Worm (Caenorhabditis elegans) whole organism, young adult: ENCODE measurements around the gene hlh-30.

Source experiments
- B0336.3 ChIP-seq: fragments of 200-800 bp; sonication (Bioruptor generic); IDR thresholded peaks from 2 replicates; pipeline ENCODE4 v1.3.6; 2022; ENCODE audit warnings: missing genetic modification characterization, missing compliant biosample characterization
- F10E7.11 ChIP-seq: sonication (generic microtip); optimal IDR thresholded peaks from 2 replicates; lab custom pipeline; 2017; ENCODE audit warnings: mild to moderate bottlenecking, missing genetic modification characterization, moderate library complexity, missing compliant biosample characterization
- F22D6.2 ChIP-seq: sonication (generic microtip); optimal IDR thresholded peaks from 2 replicates; lab custom pipeline; 2016; ENCODE audit warnings: mild to moderate bottlenecking, missing genetic modification characterization, missing compliant biosample characterization
- F33H1.4 ChIP-seq: fragments of 200-800 bp; sonication (Bioruptor generic); IDR thresholded peaks from 2 replicates; pipeline ENCODE4 v1.3.6; 2022; ENCODE audit warnings: missing genetic modification reagents, missing genetic modification characterization, missing compliant biosample characterization
- F52B5.7 ChIP-seq: sonication (generic microtip); optimal IDR thresholded peaks from 2 replicates; lab custom pipeline; 2016; ENCODE audit warnings: mild to moderate bottlenecking, missing genetic modification characterization, missing compliant biosample characterization
- F57C9.4 ChIP-seq: sonication (generic microtip); optimal IDR thresholded peaks from 2 replicates; lab custom pipeline; 2017; ENCODE audit warnings: mild to moderate bottlenecking, missing genetic modification characterization, missing compliant biosample characterization
- Y53G8AR.9 ChIP-seq: fragments of 200-800 bp; sonication (Bioruptor generic); conservative IDR thresholded peaks from 2 replicates; pipeline ENCODE4 v1.3.6; 2022; ENCODE audit warnings: missing genetic modification reagents, missing genetic modification characterization, missing compliant biosample characterization
- Y56A3A.18 ChIP-seq: fragments of 200-800 bp; sonication (Bioruptor generic); IDR thresholded peaks from 2 replicates; pipeline ENCODE4 v1.3.6; 2022; ENCODE audit warnings: missing genetic modification reagents, missing genetic modification characterization, missing compliant biosample characterization
- Y67H2A.10 ChIP-seq: fragments of 200-800 bp; sonication (Bioruptor generic); conservative IDR thresholded peaks from 2 replicates; pipeline ENCODE4 v1.3.6; 2022; ENCODE audit warnings: missing genetic modification reagents, missing genetic modification characterization, missing compliant biosample characterization
- ZK185.1 ChIP-seq: sonication (generic microtip); optimal IDR thresholded peaks from 2 replicates; lab custom pipeline; 2016; ENCODE audit warnings: mild to moderate bottlenecking, missing genetic modification characterization, missing compliant biosample characterization; ENCODE audit not compliant: poor library complexity, severe bottlenecking
- aptf-2 ChIP-seq: fragments of 200-800 bp; sonication (Bioruptor generic); conservative IDR thresholded peaks from 2 replicates; pipeline ENCODE4 v1.3.6; 2022; ENCODE audit warnings: missing genetic modification reagents, missing genetic modification characterization, missing compliant biosample characterization
- aptf-3 ChIP-seq: fragments of 200-800 bp; sonication (Bioruptor generic); IDR thresholded peaks from 2 replicates; pipeline ENCODE4 v1.3.6; 2022; ENCODE audit warnings: missing genetic modification characterization, missing compliant biosample characterization
- atf-7 ChIP-seq: sonication (generic microtip); optimal IDR thresholded peaks from 2 replicates; lab custom pipeline; 2017; ENCODE audit warnings: mild to moderate bottlenecking, missing genetic modification characterization, missing compliant biosample characterization
- attf-5 ChIP-seq: fragments of 200-800 bp; sonication (Bioruptor generic); optimal IDR thresholded peaks from 2 replicates; lab custom pipeline; 2018; ENCODE audit warnings: mild to moderate bottlenecking, missing genetic modification characterization, missing compliant biosample characterization
- attf-6 ChIP-seq: fragments of 200-800 bp; sonication (Bioruptor generic); IDR thresholded peaks from 2 replicates; pipeline ENCODE4 v1.3.6; 2022; ENCODE audit warnings: missing genetic modification reagents, missing genetic modification characterization, missing compliant biosample characterization
- ccch-3 ChIP-seq: fragments of 200-800 bp; sonication (Bioruptor generic); optimal IDR thresholded peaks from 2 replicates; lab custom pipeline; 2018; ENCODE audit warnings: mild to moderate bottlenecking, missing genetic modification characterization, missing compliant biosample characterization
- ceh-100 ChIP-seq: fragments of 200-800 bp; sonication (Bioruptor generic); IDR thresholded peaks from 2 replicates; pipeline ENCODE4 v1.3.6; 2022; ENCODE audit warnings: missing genetic modification reagents, missing genetic modification characterization, missing compliant biosample characterization
- ceh-40 ChIP-seq: fragments of 200-800 bp; sonication (Bioruptor generic); IDR thresholded peaks from 2 replicates; pipeline ENCODE4 v1.3.6; 2022; ENCODE audit warnings: missing genetic modification characterization, missing compliant biosample characterization
- ceh-91 ChIP-seq: fragments of 200-800 bp; sonication (Bioruptor generic); IDR thresholded peaks from 2 replicates; pipeline ENCODE4 v1.3.6; 2022; ENCODE audit warnings: missing genetic modification reagents, missing genetic modification characterization, missing compliant biosample characterization
- dox-1 ChIP-seq: fragments of 200-800 bp; sonication (Bioruptor generic); IDR thresholded peaks from 2 replicates; pipeline ENCODE4 v1.3.6; 2022; ENCODE audit warnings: missing genetic modification reagents, missing genetic modification characterization, missing compliant biosample characterization
- efl-1 ChIP-seq: fragments of 150-350 bp; optimal IDR thresholded peaks from 2 replicates; lab custom pipeline; 2014; ENCODE audit warnings: missing biosample characterization, missing genetic modification reagents, missing genetic modification characterization
- let-607 ChIP-seq, 2 experiments: fragments of 200-800 bp in 1 of 2; sonication (Bioruptor generic) in 1 of 2; sonication (generic microtip) in 1 of 2; optimal IDR thresholded peaks; 2 replicates each; lab custom pipeline; 2016 to 2018; ENCODE audit warnings: mild to moderate bottlenecking in 2 of 2, missing compliant biosample characterization in 2 of 2, missing genetic modification characterization in 2 of 2, moderate library complexity in 2 of 2, missing genotype in 1 of 2
- lin-26 ChIP-seq: fragments of 200-800 bp; sonication (Bioruptor generic); IDR thresholded peaks from 2 replicates; pipeline ENCODE4 v1.3.6; 2022; ENCODE audit warnings: missing genetic modification reagents, missing genetic modification characterization, missing compliant biosample characterization
- lin-35 ChIP-seq, 3 experiments: fragments of 150-350 bp in 2 of 3; sonication (generic microtip) in 1 of 3; optimal IDR thresholded peaks; 2 replicates each; lab custom pipeline; 2014 to 2018; ENCODE audit warnings: missing biosample characterization in 3 of 3, missing genetic modification characterization in 3 of 3, missing genetic modification reagents in 3 of 3
- lsy-27 ChIP-seq: sonication (generic microtip); optimal IDR thresholded peaks from 2 replicates; lab custom pipeline; 2017; ENCODE audit warnings: missing genetic modification characterization, mild to moderate bottlenecking, missing compliant biosample characterization, antibody characterized with exemption, missing genotype, borderline replicate concordance; ENCODE audit not compliant: insufficient read depth
- madf-10 ChIP-seq: sonication (generic microtip); optimal IDR thresholded peaks from 2 replicates; lab custom pipeline; 2016; ENCODE audit warnings: mild to moderate bottlenecking, missing genetic modification characterization, missing compliant biosample characterization
- mcd-1 ChIP-seq: fragments of 200-800 bp; sonication (Bioruptor generic); IDR thresholded peaks from 2 replicates; pipeline ENCODE4 v1.3.6; 2022; ENCODE audit warnings: missing genetic modification reagents, missing genetic modification characterization, missing compliant biosample characterization
- nhr-120 ChIP-seq: fragments of 200-800 bp; sonication (Bioruptor generic); IDR thresholded peaks from 2 replicates; pipeline ENCODE4 v1.3.6; 2022; ENCODE audit warnings: missing genetic modification characterization, missing compliant biosample characterization
- nhr-27 ChIP-seq: fragments of 200-800 bp; sonication (Bioruptor generic); optimal IDR thresholded peaks from 2 replicates; lab custom pipeline; 2018; ENCODE audit warnings: mild to moderate bottlenecking, missing genetic modification characterization, moderate library complexity, missing compliant biosample characterization
- nhr-90 ChIP-seq: sonication (generic microtip); optimal IDR thresholded peaks from 2 replicates; lab custom pipeline; 2016; ENCODE audit warnings: missing genotype, mild to moderate bottlenecking, missing genetic modification characterization, missing compliant biosample characterization
- pbrm-1 ChIP-seq: fragments of 200-800 bp; sonication (Bioruptor generic); IDR thresholded peaks from 2 replicates; pipeline ENCODE4 v1.3.6; 2022; ENCODE audit warnings: missing genetic modification reagents, missing genetic modification characterization, missing compliant biosample characterization
- rec-8 ChIP-seq, 2 experiments: sonication (generic microtip); optimal IDR thresholded peaks; 2 replicates each; lab custom pipeline; 2016; ENCODE audit warnings: mild to moderate bottlenecking in 2 of 2, missing genetic modification characterization in 2 of 2, missing genetic modification reagents in 2 of 2, missing genotype in 2 of 2, missing biosample characterization in 1 of 2, missing compliant biosample characterization in 1 of 2, moderate library complexity in 1 of 2
- rpc-1 ChIP-seq, 2 experiments: fragments of 150-350 bp in 1 of 2; sonication (generic microtip) in 1 of 2; optimal IDR thresholded peaks; 2 replicates each; lab custom pipeline; 2014 to 2018; ENCODE audit warnings: missing biosample characterization in 1 of 2, missing genetic modification characterization in 1 of 2, missing genetic modification reagents in 1 of 2, missing genotype in 1 of 2
- sdz-38 ChIP-seq: sonication (generic microtip); optimal IDR thresholded peaks from 2 replicates; lab custom pipeline; 2016; ENCODE audit warnings: missing genotype, missing genetic modification characterization, missing compliant biosample characterization
- snpc-4 ChIP-seq, 5 experiments: fragments of 150-350 bp in 1 of 5; sonication (generic microtip) in 4 of 5; optimal IDR thresholded peaks; 2 replicates each; lab custom pipeline; 2014 to 2018; ENCODE audit warnings: missing genetic modification characterization in 5 of 5, missing biosample characterization in 3 of 5, antibody characterized with exemption in 2 of 5, mild to moderate bottlenecking in 2 of 5, missing compliant biosample characterization in 2 of 5, missing genotype in 2 of 5, moderate library complexity in 2 of 5, missing genetic modification reagents in 1 of 5
- tbx-9 ChIP-seq: sonication (generic microtip); optimal IDR thresholded peaks from 2 replicates; lab custom pipeline; 2016; ENCODE audit warnings: borderline replicate concordance, missing genetic modification characterization, inconsistent platforms, missing compliant biosample characterization
- tlf-1 ChIP-seq: fragments of 200-800 bp; sonication (Bioruptor generic); optimal IDR thresholded peaks from 2 replicates; lab custom pipeline; 2018; ENCODE audit warnings: mild to moderate bottlenecking, missing genetic modification characterization, missing compliant biosample characterization
- unc-62 ChIP-seq: fragments of 150-350 bp; optimal IDR thresholded peaks from 2 replicates; lab custom pipeline; 2014; ENCODE audit warnings: missing biosample characterization, missing genetic modification reagents, missing genetic modification characterization
- xnd-1 ChIP-seq: sonication (generic microtip); optimal IDR thresholded peaks from 2 replicates; lab custom pipeline; 2016; ENCODE audit warnings: missing genotype, missing genetic modification reagents, missing genetic modification characterization, missing compliant biosample characterization
- ztf-18 ChIP-seq: sonication (generic microtip); optimal IDR thresholded peaks from 2 replicates; lab custom pipeline; 2016; ENCODE audit warnings: missing genotype, mild to moderate bottlenecking, missing genetic modification characterization, missing compliant biosample characterization
- ztf-26 ChIP-seq: sonication (generic microtip); optimal IDR thresholded peaks from 2 replicates; lab custom pipeline; 2017; ENCODE audit warnings: missing genetic modification characterization, missing compliant biosample characterization
- ztf-6 ChIP-seq: fragments of 200-800 bp; sonication (Bioruptor generic); IDR thresholded peaks from 2 replicates; pipeline ENCODE4 v1.3.6; 2022; ENCODE audit warnings: missing genetic modification reagents, missing genetic modification characterization, missing compliant biosample characterization

Gene hlh-30

DNA sequence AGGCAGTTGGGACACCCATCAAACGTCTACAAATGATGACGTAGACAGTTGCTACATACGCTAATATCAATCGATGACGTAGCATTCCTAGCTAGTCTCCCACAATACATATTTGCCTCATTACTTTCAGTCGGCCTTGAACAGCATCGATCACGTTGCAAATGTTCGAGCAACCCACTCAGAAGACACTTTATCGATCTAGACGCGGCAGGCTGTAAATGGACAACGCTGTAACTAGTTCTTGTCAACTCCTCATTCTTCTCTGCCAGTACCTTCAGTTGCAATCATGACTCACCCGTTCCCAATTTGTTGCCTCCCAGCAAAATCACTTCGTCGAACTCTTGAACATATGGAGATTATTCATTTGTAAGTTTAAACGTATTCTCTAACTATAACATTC lies 37.3 kb upstream of the hlh-30 start, which contains the start of gene pqn-75:
Gene pqn-75, plus strand, starts transcription at position 301 of the 400 bp plus-strand sequence.
- TF ChIP-seq rpc-1 (optimal IDR thresholded peaks at IDR 0.05; lab: Kevin White, UChicago) (no peak), rpc-1 (tag; optimal IDR thresholded peaks at IDR 0.05; lab: Kevin White, UChicago) (no peak), aptf-2 (GFP tag; lab: Robert Waterston, UW) (no peak), Y53G8AR.9 (GFP tag; lab: Robert Waterston, UW) (no peak), madf-10 (tag; lab: Kevin White, UChicago) (no peak), B0336.3 (GFP tag; lab: Robert Waterston, UW) (no peak), ZK185.1 (no peak), mcd-1 (GFP tag; lab: Robert Waterston, UW) (no peak), nhr-27 (tag; lab: Kevin White, UChicago) (no peak), nhr-120 (no peak), tbx-9 (tag; lab: Kevin White, UChicago) (no peak), Y67H2A.10 (no peak)
- TF ChIP-seq, all 124 proteins: peak for 0

DNA sequence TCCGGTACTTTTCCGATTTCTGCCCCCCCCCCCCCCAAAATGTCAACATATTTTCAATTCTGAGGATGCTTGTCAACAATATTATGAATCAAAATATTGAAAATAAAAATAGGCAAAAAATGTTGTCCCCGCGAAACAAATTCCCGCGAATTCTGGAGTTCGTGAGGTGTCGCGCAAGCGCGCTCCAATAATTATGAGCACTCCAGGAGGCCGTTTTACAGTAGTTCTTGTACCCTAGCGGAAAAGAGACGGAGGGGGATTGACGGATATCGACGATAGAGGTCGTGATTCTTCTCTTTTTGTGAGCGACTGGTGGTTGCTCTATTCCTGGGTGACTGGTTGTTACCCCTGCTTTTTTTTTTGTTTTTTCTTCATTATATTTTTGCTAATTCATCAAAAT lies 36.1 kb upstream of the hlh-30 start:
- TF ChIP-seq sdz-38 (tag; lab: Kevin White, UChicago) (no peak), Y56A3A.18 (GFP tag; lab: Robert Waterston, UW) (no peak)
- TF ChIP-seq, all 124 proteins: peak for 0

DNA sequence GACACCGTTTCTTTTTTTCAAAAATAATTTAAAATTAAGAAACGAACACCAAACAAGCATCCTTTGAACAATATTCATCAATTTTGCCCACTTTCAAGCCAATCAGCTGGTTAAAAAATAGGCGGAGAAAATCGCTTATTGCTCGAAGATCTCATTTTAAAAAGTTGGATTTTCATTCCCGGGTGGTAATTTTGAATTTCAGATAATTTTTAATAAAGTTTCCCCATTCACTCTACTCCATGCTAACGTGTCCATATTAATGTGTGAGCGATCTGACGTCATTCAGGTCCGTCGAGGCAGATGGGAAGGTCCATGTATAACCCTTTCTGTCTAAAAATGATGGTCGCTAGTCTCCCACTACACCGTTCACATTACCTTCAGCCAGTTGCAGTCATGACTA lies 33.7 kb upstream of the hlh-30 start, which contains the start of gene fbxb-55:
Gene fbxb-55, plus strand, starts transcription at position 301 of the 400 bp plus-strand sequence.
- no peak for TF ChIP-seq let-607 (tag; optimal IDR thresholded peaks at IDR 0.05; lab: Kevin White, UChicago)
- no peak for TF ChIP-seq lsy-27 (tag; lab: Kevin White, UChicago)
- TF ChIP-seq tbx-9 (tag; lab: Kevin White, UChicago) = no peak
- no peak for TF ChIP-seq ceh-40 (GFP tag; lab: Robert Waterston, UW)
- no peak for TF ChIP-seq F10E7.11
- TF ChIP-seq aptf-2 (GFP tag; lab: Robert Waterston, UW) = no peak
- TF ChIP-seq F52B5.7 (tag; lab: Kevin White, UChicago) = no peak
- no peak for TF ChIP-seq atf-7 (tag; lab: Kevin White, UChicago)
- TF ChIP-seq Y56A3A.18 (GFP tag; lab: Robert Waterston, UW) = no peak
- no peak for TF ChIP-seq sdz-38 (tag; lab: Kevin White, UChicago)
- no peak for TF ChIP-seq ccch-3
- TF ChIP-seq dox-1 (GFP tag; lab: Robert Waterston, UW) = no peak
- TF ChIP-seq ceh-91 = no peak
- TF ChIP-seq tlf-1 (GFP tag; lab: Kevin White, UChicago) = no peak
- no peak for TF ChIP-seq ztf-18
- no peak for TF ChIP-seq ztf-6
- TF ChIP-seq F22D6.2 (tag; lab: Kevin White, UChicago) = no peak
- TF ChIP-seq F33H1.4 = no peak
- TF ChIP-seq, all 124 proteins: peak for 0

DNA sequence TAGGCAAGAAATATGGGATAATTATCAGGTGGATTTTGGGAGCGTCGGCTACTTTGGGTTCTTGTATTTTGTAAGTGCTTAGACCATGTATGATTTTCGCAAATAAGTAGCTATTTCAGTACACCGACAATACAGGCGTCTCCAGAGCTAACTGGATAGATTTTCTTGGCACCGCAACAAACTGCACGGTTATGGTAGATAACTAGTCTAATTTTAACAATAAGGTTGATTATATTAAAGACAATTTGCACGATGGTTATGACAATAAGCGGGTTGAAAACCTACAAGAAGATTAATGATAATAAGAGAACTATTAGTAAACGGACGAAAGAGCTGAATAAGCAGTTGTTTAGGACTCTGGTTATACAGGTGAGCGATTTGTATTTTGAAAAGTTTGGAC lies 32.6 kb upstream of the hlh-30 start:
- TF ChIP-seq ztf-26 (no peak), nhr-90 (tag; lab: Kevin White, UChicago) (no peak), ceh-100 (GFP tag; lab: Robert Waterston, UW) (no peak), snpc-4 (GFP tag; optimal IDR thresholded peaks at IDR 0.05; lab: Kevin White, UChicago) (no peak), snpc-4 (tag; optimal IDR thresholded peaks at IDR 0.05; lab: Kevin White, UChicago) (no peak), attf-5 (GFP tag; lab: Kevin White, UChicago) (no peak), pbrm-1 (no peak), rec-8 (tag; optimal IDR thresholded peaks at IDR 0.05; lab: Kevin White, UChicago) (no peak), attf-6 (no peak), ccch-3 (no peak), unc-62 (GFP tag; lab: Kevin White, UChicago) (no peak), F22D6.2 (tag; lab: Kevin White, UChicago) (no peak), F57C9.4 (no peak), efl-1 (GFP tag; lab: Kevin White, UChicago) (no peak), lin-26 (GFP tag; lab: Robert Waterston, UW) (no peak), aptf-3 (GFP tag; lab: Robert Waterston, UW) (no peak), lin-35 (GFP tag; optimal IDR thresholded peaks at IDR 0.05; lab: Kevin White, UChicago) (no peak), xnd-1 (tag; lab: Kevin White, UChicago) (no peak), dox-1 (GFP tag; lab: Robert Waterston, UW) (no peak)
